Fruit fly (Drosophila melanogaster): Measurements from ENCODE around the gene NetA.

Gene NetA

dm6 chrX:14622179-14622578, 31.5 kb downstream of the NetA start (continued):
- TF ChIP-seq ci (GFP tag; IDR thresholded peaks at IDR 0.05): peak; percentile 52; the same call in 1 of the 3 replicates
- peak; percentile 59 for TF ChIP-seq CG17328 (GFP tag; IDR thresholded peaks at IDR 0.05)
- peak; percentile 57 for TF ChIP-seq fd96Cb (tag; optimal IDR thresholded peaks at IDR 0.05)
- peak; percentile 25 for TF ChIP-seq MTF-1 (GFP tag; optimal IDR thresholded peaks at IDR 0.05; ENCODE audit: borderline replicate concordance)
- TF ChIP-seq chinmo (GFP tag; IDR thresholded peaks at IDR 0.05; ENCODE audit: partially characterized antibody): no peak
- TF ChIP-seq CG18619 (GFP tag; optimal IDR thresholded peaks at IDR 0.05): no peak
- TF ChIP-seq Hr51 (GFP tag; optimal IDR thresholded peaks at IDR 0.05): peak in 1 of 2 experiments; percentile 40
- TF ChIP-seq cwo (GFP tag; optimal IDR thresholded peaks at IDR 0.05): no peak
- TF ChIP-seq Sox100B (GFP tag; optimal IDR thresholded peaks at IDR 0.05): peak; percentile 54
- TF ChIP-seq CG5245 (GFP tag; optimal IDR thresholded peaks at IDR 0.05): peak; percentile 31
- no peak for TF ChIP-seq gt (GFP tag; IDR thresholded peaks at IDR 0.05)
- TF ChIP-seq ato (GFP tag; IDR thresholded peaks at IDR 0.05; ENCODE audit: partially characterized antibody): no peak
- peak; percentile 67 for TF ChIP-seq zfh1 (GFP tag; IDR thresholded peaks at IDR 0.05)
- TF ChIP-seq ken (GFP tag; IDR thresholded peaks at IDR 0.05): 0 out of 3 replicates have a peak, but pooled peaks have one; percentile 31
- peak; percentile 39 for TF ChIP-seq tin (GFP tag; optimal IDR thresholded peaks at IDR 0.05)
- TF ChIP-seq croc (GFP tag; conservative IDR thresholded peaks at IDR 0.05): peak; percentile 42; the same call in 2 of the 3 replicates
- TF ChIP-seq CG6689 (GFP tag; IDR thresholded peaks at IDR 0.05): peak; percentile 58
- TF ChIP-seq CG3407 (GFP tag; optimal IDR thresholded peaks at IDR 0.05): peak; percentile 29
- TF ChIP-seq CG10267 (tag; optimal IDR thresholded peaks at IDR 0.05): peak; percentile 29
- peak; percentile 43 for TF ChIP-seq nerfin-1 (tag; optimal IDR thresholded peaks at IDR 0.05)
- TF ChIP-seq nerfin-2 (GFP tag; IDR thresholded peaks at IDR 0.05; ENCODE audit: partially characterized antibody): no peak
- TF ChIP-seq phol (tag; optimal IDR thresholded peaks at IDR 0.05): peak; percentile 57
- peak; percentile 33 for TF ChIP-seq CG12071 (GFP tag; optimal IDR thresholded peaks at IDR 0.05)
- TF ChIP-seq CG30403 (GFP tag; optimal IDR thresholded peaks at IDR 0.05): peak; percentile 10
- peak; percentile 13 for TF ChIP-seq CG8359 (GFP tag; optimal IDR thresholded peaks at IDR 0.05; ENCODE audit: borderline replicate concordance)
- TF ChIP-seq chif (GFP tag; optimal IDR thresholded peaks at IDR 0.05): peak; percentile 33 to 46
- TF ChIP-seq D19A (tag; optimal IDR thresholded peaks at IDR 0.05): peak; percentile 33
- TF ChIP-seq Stat92E (GFP tag; optimal IDR thresholded peaks at IDR 0.05): no peak
- 0 out of 3 replicates have a peak, but pooled peaks have one; percentile 11 for TF ChIP-seq ase (GFP tag; IDR thresholded peaks at IDR 0.05)
- peak; percentile 20 for TF ChIP-seq lab (GFP tag; optimal IDR thresholded peaks at IDR 0.05)
- peak; percentile 43; the same call in 1 of the 2 replicates for TF ChIP-seq HLH3B (GFP tag; IDR thresholded peaks at IDR 0.05)
- TF ChIP-seq CG2678 (tag; optimal IDR thresholded peaks at IDR 0.05): peak; percentile 26
- TF ChIP-seq CG13775 (GFP tag; optimal IDR thresholded peaks at IDR 0.05): no peak
- TF ChIP-seq ewg (GFP tag; optimal IDR thresholded peaks at IDR 0.05): peak; percentile 42
- peak; percentile 34 for TF ChIP-seq pnt (GFP tag; optimal IDR thresholded peaks at IDR 0.05)
- peak; percentile 40 for TF ChIP-seq az2 (GFP tag; optimal IDR thresholded peaks at IDR 0.05)
- TF ChIP-seq MBD-R2 (GFP tag; IDR thresholded peaks at IDR 0.05): no peak
- TF ChIP-seq CG4707 (GFP tag; optimal IDR thresholded peaks at IDR 0.05): peak; percentile 27
- TF ChIP-seq CG12219 (GFP tag; optimal IDR thresholded peaks at IDR 0.05): peak; percentile 13
- peak; percentile 6 for TF ChIP-seq CG8089 (GFP tag; optimal IDR thresholded peaks at IDR 0.05)
- TF ChIP-seq CG11504 (tag; optimal IDR thresholded peaks at IDR 0.05): peak; percentile 67
- TF ChIP-seq nau (GFP tag; optimal IDR thresholded peaks at IDR 0.05): no peak
- no peak for TF ChIP-seq sc (optimal IDR thresholded peaks at IDR 0.05)
- TF ChIP-seq sc (GFP tag; optimal IDR thresholded peaks at IDR 0.05): no peak
- TF ChIP-seq Eip74EF (GFP tag; optimal IDR thresholded peaks at IDR 0.05): peak in 1 of 2 experiments; percentile 28
- no peak for TF ChIP-seq maf-S (GFP tag; optimal IDR thresholded peaks at IDR 0.05)
- TF ChIP-seq CG1024 (GFP tag; IDR thresholded peaks at IDR 0.05): peak; percentile 40; the same call in 1 of the 2 replicates
- peak; percentile 13 for TF ChIP-seq Antp (GFP tag; optimal IDR thresholded peaks at IDR 0.05)
- TF ChIP-seq CG14710 (tag; optimal IDR thresholded peaks at IDR 0.05): peak; percentile 55
